Fruit fly (Drosophila melanogaster) whole organism, embryonic: ENCODE measurements around the gene Chmp1.

Experiments used
- Antp ChIP-seq: fragments of 200-800 bp; sonication (Bioruptor generic); optimal IDR thresholded peaks from 3 replicates; lab custom pipeline; 2016; ENCODE audit warnings: missing biosample characterization, missing genetic modification characterization
- CG10431 ChIP-seq: fragments of 200-800 bp; sonication (Bioruptor generic); optimal IDR thresholded peaks from 3 replicates; lab custom pipeline; 2018; ENCODE audit warnings: missing biosample characterization, mild to moderate bottlenecking, missing genetic modification characterization
- CG11085 ChIP-seq: fragments of 200-800 bp; sonication (Bioruptor generic); IDR thresholded peaks from 2 replicates; pipeline ENCODE4 v1.3.6; 2022; ENCODE audit warnings: missing biosample characterization, missing genetic modification characterization
- CG11247 ChIP-seq: fragments of 200-800 bp; sonication (Bioruptor generic); IDR thresholded peaks from 2 replicates; pipeline ENCODE4 v1.3.6; 2022; ENCODE audit warnings: missing biosample characterization, missing genetic modification characterization
- CG11560 ChIP-seq: fragments of 200-800 bp; sonication (Bioruptor generic); IDR thresholded peaks from 3 replicates; pipeline ENCODE4 v1.3.6; 2022; ENCODE audit warnings: missing biosample characterization, missing genetic modification characterization
- CG12104 ChIP-seq: fragments of 200-800 bp; sonication (Bioruptor generic); optimal IDR thresholded peaks from 3 replicates; lab custom pipeline; 2016; ENCODE audit warnings: missing biosample characterization, missing genetic modification characterization
- CG12391 ChIP-seq: fragments of 200-800 bp; sonication (Bioruptor generic); optimal IDR thresholded peaks from 3 replicates; lab custom pipeline; 2018; ENCODE audit warnings: missing biosample characterization, mild to moderate bottlenecking, missing genetic modification characterization, moderate library complexity
- CG14667 ChIP-seq: fragments of 200-800 bp; sonication (Bioruptor generic); IDR thresholded peaks from 2 replicates; pipeline ENCODE4 v1.3.6; 2022; ENCODE audit warnings: missing biosample characterization, missing genetic modification characterization
- CG15514 ChIP-seq: fragments of 200-800 bp; sonication (Bioruptor generic); optimal IDR thresholded peaks from 3 replicates; lab custom pipeline; 2017; ENCODE audit warnings: missing biosample characterization, missing genetic modification characterization, mild to moderate bottlenecking, moderate library complexity, missing genetic modification reagents
- CG1602 ChIP-seq: fragments of 200-800 bp; sonication (Bioruptor generic); optimal IDR thresholded peaks from 3 replicates; lab custom pipeline; 2016; ENCODE audit warnings: missing biosample characterization, missing genetic modification characterization
- CG18262 ChIP-seq: fragments of 200-800 bp; optimal IDR thresholded peaks from 3 replicates; lab custom pipeline; 2019; ENCODE audit warnings: missing biosample characterization, mild to moderate bottlenecking, missing genetic modification characterization, moderate library complexity
- CG32532 ChIP-seq: fragments of 200-800 bp; sonication (Bioruptor generic); IDR thresholded peaks from 2 replicates; pipeline ENCODE4 v1.3.6; 2022; ENCODE audit warnings: missing biosample characterization, missing genetic modification characterization
- CG33213 ChIP-seq: fragments of 200-800 bp; sonication (Bioruptor generic); optimal IDR thresholded peaks from 3 replicates; lab custom pipeline; 2016; ENCODE audit warnings: missing biosample characterization, missing genetic modification characterization
- CG3726 ChIP-seq: fragments of 200-800 bp; sonication (Bioruptor generic); IDR thresholded peaks from 3 replicates; pipeline ENCODE4, ENCODE4 v1.3.6; 2022; ENCODE audit warnings: missing biosample characterization, missing genetic modification characterization
- CG3847 ChIP-seq: fragments of 200-800 bp; sonication (Bioruptor generic); IDR thresholded peaks from 2 replicates; pipeline ENCODE4 v1.3.6; 2022; ENCODE audit warnings: missing biosample characterization, missing genetic modification characterization
- CG4707 ChIP-seq: fragments of 200-800 bp; sonication (Bioruptor generic); optimal IDR thresholded peaks from 2 replicates; lab custom pipeline; 2018; ENCODE audit warnings: missing biosample characterization, mild to moderate bottlenecking, missing genetic modification characterization, moderate library complexity
- CG4820 ChIP-seq: fragments of 200-800 bp; sonication (Bioruptor generic); optimal IDR thresholded peaks from 3 replicates; lab custom pipeline; 2016; ENCODE audit warnings: missing biosample characterization, missing genetic modification characterization
- CG5953 ChIP-seq: fragments of 200-800 bp; sonication (Bioruptor generic); IDR thresholded peaks from 2 replicates; pipeline ENCODE4 v1.3.6; 2022; ENCODE audit warnings: missing biosample characterization, missing genetic modification characterization
- CG9609 ChIP-seq: fragments of 200-800 bp; sonication (Bioruptor generic); optimal IDR thresholded peaks from 3 replicates; lab custom pipeline; 2016; ENCODE audit warnings: missing biosample characterization, missing genetic modification characterization
- Dfd ChIP-seq, 2 experiments: fragments of >200 bp; optimal IDR thresholded peaks; 2 replicates each; lab custom pipeline; 2017; ENCODE audit warnings: missing biosample characterization in 2 of 2, missing genetic modification characterization in 2 of 2
- Dip2 ChIP-seq: fragments of 200-800 bp; sonication (Bioruptor generic); IDR thresholded peaks from 2 replicates; pipeline ENCODE4 v1.3.6; 2022; ENCODE audit warnings: missing biosample characterization, missing genetic modification characterization
- Dll ChIP-seq: fragments of 200-800 bp; sonication (Bioruptor generic); IDR thresholded peaks from 4 replicates; pipeline ENCODE4 v1.3.6; 2022; ENCODE audit warnings: missing biosample characterization, missing genetic modification characterization; ENCODE audit not compliant: partially characterized antibody
- Fer1 ChIP-seq: fragments of 200-800 bp; sonication (Bioruptor generic); optimal IDR thresholded peaks from 2 replicates; lab custom pipeline; 2017; ENCODE audit warnings: missing biosample characterization, mild to moderate bottlenecking, missing genetic modification characterization
- Fer3 ChIP-seq: fragments of 200-800 bp; sonication (Bioruptor generic); optimal IDR thresholded peaks from 2 replicates; lab custom pipeline; 2018; ENCODE audit warnings: missing biosample characterization, mild to moderate bottlenecking, missing genetic modification characterization, moderate library complexity
- Hand ChIP-seq: fragments of 200-800 bp; sonication (Bioruptor generic); optimal IDR thresholded peaks from 2 replicates; lab custom pipeline; 2017; ENCODE audit warnings: mild to moderate bottlenecking, missing biosample characterization, missing genetic modification reagents, missing genetic modification characterization
- Kr ChIP-seq: fragments of 200-800 bp; sonication (Bioruptor generic); optimal IDR thresholded peaks from 2 replicates; lab custom pipeline; 2017; ENCODE audit warnings: missing biosample characterization, mild to moderate bottlenecking, missing genetic modification characterization
- Mad ChIP-seq: fragments of 200-800 bp; sonication (Bioruptor generic); optimal IDR thresholded peaks from 2 replicates; lab custom pipeline; 2016; ENCODE audit warnings: missing biosample characterization, missing genetic modification characterization
- NC2β ChIP-seq: fragments of 200-800 bp; sonication (Bioruptor generic); optimal IDR thresholded peaks from 2 replicates; lab custom pipeline; 2016; ENCODE audit warnings: missing biosample characterization, missing genetic modification characterization
- Nf-YB ChIP-seq: fragments of 200-800 bp; sonication (Bioruptor generic); optimal IDR thresholded peaks from 3 replicates; lab custom pipeline; 2019; ENCODE audit warnings: missing biosample characterization, mild to moderate bottlenecking, missing genetic modification characterization, moderate library complexity
- Opbp ChIP-seq: fragments of 200-800 bp; sonication (Bioruptor generic); IDR thresholded peaks from 3 replicates; pipeline ENCODE4 v1.3.6; 2022; ENCODE audit warnings: missing biosample characterization, missing genetic modification characterization; ENCODE audit not compliant: partially characterized antibody
- Sox100B ChIP-seq: fragments of 200-800 bp; sonication (Bioruptor generic); optimal IDR thresholded peaks from 3 replicates; lab custom pipeline; 2018; ENCODE audit warnings: missing biosample characterization, mild to moderate bottlenecking, missing genetic modification characterization
- Sry-β ChIP-seq: fragments of 200-800 bp; sonication (Bioruptor generic); optimal IDR thresholded peaks from 2 replicates; lab custom pipeline; 2018; ENCODE audit warnings: missing biosample characterization, mild to moderate bottlenecking, missing genetic modification characterization, moderate library complexity
- Ssrp ChIP-seq: fragments of 200-800 bp; sonication (Bioruptor generic); optimal IDR thresholded peaks from 2 replicates; lab custom pipeline; 2018; ENCODE audit warnings: missing biosample characterization, mild to moderate bottlenecking, missing genetic modification characterization, moderate library complexity
- cg ChIP-seq: fragments of 200-800 bp; sonication (Bioruptor generic); optimal IDR thresholded peaks from 3 replicates; lab custom pipeline; 2019; ENCODE audit warnings: missing biosample characterization, mild to moderate bottlenecking, missing genetic modification characterization, moderate library complexity
- chif ChIP-seq, 2 experiments: fragments of 200-800 bp; sonication (Bioruptor generic); optimal IDR thresholded peaks; 3 replicates each; lab custom pipeline; 2016; ENCODE audit warnings: missing biosample characterization in 2 of 2, missing genetic modification characterization in 2 of 2
- cwo ChIP-seq: fragments of 200-800 bp; sonication (Bioruptor generic); optimal IDR thresholded peaks from 3 replicates; lab custom pipeline; 2017; ENCODE audit warnings: missing biosample characterization, missing genetic modification characterization, mild to moderate bottlenecking, moderate library complexity, missing genetic modification reagents
- ftz-f1 ChIP-seq: fragments of 200-800 bp; sonication (Bioruptor generic); optimal IDR thresholded peaks from 2 replicates; lab custom pipeline; 2016; ENCODE audit warnings: missing biosample characterization, missing genetic modification characterization
- lab ChIP-seq: fragments of 200-800 bp; sonication (Bioruptor generic); optimal IDR thresholded peaks from 3 replicates; lab custom pipeline; 2017; ENCODE audit warnings: missing biosample characterization, missing genetic modification characterization, mild to moderate bottlenecking, moderate library complexity, missing genetic modification reagents
- lmd ChIP-seq: fragments of 200-800 bp; sonication (Bioruptor generic); IDR thresholded peaks from 2 replicates; pipeline ENCODE4 v1.3.6; 2022; ENCODE audit warnings: missing biosample characterization, missing genetic modification characterization
- maf-S ChIP-seq: fragments of 200-800 bp; sonication (Bioruptor generic); optimal IDR thresholded peaks from 2 replicates; lab custom pipeline; 2016; ENCODE audit warnings: missing biosample characterization, missing genetic modification characterization
- nau ChIP-seq: fragments of 200-800 bp; sonication (Bioruptor generic); optimal IDR thresholded peaks from 3 replicates; lab custom pipeline; 2017; ENCODE audit warnings: missing biosample characterization, mild to moderate bottlenecking, missing genetic modification characterization, missing genetic modification reagents
- nerfin-2 ChIP-seq: fragments of 200-800 bp; sonication (Bioruptor generic); IDR thresholded peaks from 2 replicates; pipeline ENCODE4 v1.3.6; 2022; ENCODE audit warnings: missing biosample characterization, missing genetic modification characterization; ENCODE audit not compliant: partially characterized antibody
- org-1 ChIP-seq: fragments of 200-800 bp; sonication (Bioruptor generic); optimal IDR thresholded peaks from 2 replicates; lab custom pipeline; 2017; ENCODE audit warnings: missing biosample characterization, missing genetic modification characterization
- ranshi ChIP-seq: fragments of 200-800 bp; sonication (Bioruptor generic); IDR thresholded peaks from 2 replicates; pipeline ENCODE4 v1.3.6; 2022; ENCODE audit warnings: missing biosample characterization, missing genetic modification characterization
- row ChIP-seq: fragments of 200-800 bp; sonication (Bioruptor generic); IDR thresholded peaks from 3 replicates; pipeline ENCODE4 v1.3.6; 2022; ENCODE audit warnings: missing biosample characterization, missing genetic modification characterization
- sug ChIP-seq: fragments of 200-800 bp; optimal IDR thresholded peaks from 2 replicates; lab custom pipeline; 2019; ENCODE audit warnings: missing biosample characterization, mild to moderate bottlenecking, missing genetic modification characterization, moderate library complexity
- tup ChIP-seq: fragments of 200-800 bp; sonication (Bioruptor generic); optimal IDR thresholded peaks from 2 replicates; lab custom pipeline; 2016; ENCODE audit warnings: missing biosample characterization, mild to moderate bottlenecking, missing genetic modification characterization, moderate library complexity
- twi ChIP-seq: fragments of 200-800 bp; optimal IDR thresholded peaks from 2 replicates; lab custom pipeline; 2019; ENCODE audit warnings: missing biosample characterization, mild to moderate bottlenecking, missing genetic modification characterization, moderate library complexity
- wek ChIP-seq: fragments of 200-800 bp; sonication (Bioruptor generic); optimal IDR thresholded peaks from 3 replicates; lab custom pipeline; 2018; ENCODE audit warnings: missing biosample characterization, mild to moderate bottlenecking, missing genetic modification characterization, moderate library complexity
- zen2 ChIP-seq: fragments of 200-800 bp; sonication (Bioruptor generic); IDR thresholded peaks from 3 replicates; pipeline ENCODE4 v1.3.6; 2022; ENCODE audit warnings: missing biosample characterization, missing genetic modification characterization; ENCODE audit not compliant: partially characterized antibody

Chmp1 gene

dm6 chr3L:18672203-18672602 is 11.7 kb downstream of the Chmp1 start (continued):
- TF ChIP-seq CG15514 (GFP tag; lab: Kevin White, UChicago) = peak; percentile 96
- TF ChIP-seq CG5953 (GFP tag; lab: Robert Waterston, UW) = no peak
- no peak for TF ChIP-seq CG4707 (GFP tag; lab: Kevin White, UChicago)
- TF ChIP-seq chif (GFP tag; optimal IDR thresholded peaks at IDR 0.05; lab: Kevin White, UChicago) = no peak
- TF ChIP-seq Sox100B (GFP tag; lab: Kevin White, UChicago) = no peak
- TF ChIP-seq CG14667 (GFP tag; lab: Robert Waterston, UW) = no peak
- TF ChIP-seq Sry-β = no peak
- TF ChIP-seq org-1 (GFP tag; lab: Kevin White, UChicago) = no peak
- 0 out of 2 replicates have a peak, but pooled peaks have one; percentile 16 for TF ChIP-seq CG11247 (GFP tag; lab: Robert Waterston, UW)
- TF ChIP-seq Nf-YB (GFP tag; lab: Kevin White, UChicago) = no peak
- TF ChIP-seq Fer3 (tag; lab: Kevin White, UChicago) = peak; percentile 25
- peak; percentile 3 for TF ChIP-seq NC2β (GFP tag; lab: Kevin White, UChicago)
- TF ChIP-seq CG12391 (tag; lab: Kevin White, UChicago) = no peak
- TF ChIP-seq CG3726 (GFP tag; lab: Robert Waterston, UW) = 0 out of 3 replicates have a peak, but pooled peaks have one; percentile 7
- TF ChIP-seq CG4820 (GFP tag; lab: Kevin White, UChicago) = no peak
- TF ChIP-seq nerfin-2 (GFP tag; lab: Robert Waterston, UW) = no peak
- no peak for TF ChIP-seq CG12104 (GFP tag; lab: Kevin White, UChicago)
- TF ChIP-seq Dfd (GFP tag; optimal IDR thresholded peaks at IDR 0.05; lab: Kevin White, UChicago) = no peak
- TF ChIP-seq lmd (GFP tag; lab: Robert Waterston, UW) = no peak
- no peak for TF ChIP-seq CG18262 (tag; lab: Kevin White, UChicago)
- 0 out of 3 replicates have a peak, but pooled peaks have one; percentile 31 for TF ChIP-seq Opbp (GFP tag; lab: Robert Waterston, UW)
- TF ChIP-seq Hand = no peak
- peak; percentile 42; the same call in 1 of the 2 replicates for TF ChIP-seq CG32532
- no peak for TF ChIP-seq CG11085 (GFP tag; lab: Robert Waterston, UW)
- peak; percentile 9 for TF ChIP-seq sug (tag; lab: Kevin White, UChicago)
- TF ChIP-seq Dip2 (GFP tag; lab: Robert Waterston, UW) = no peak
- TF ChIP-seq row (GFP tag; lab: Robert Waterston, UW) = peak; percentile 46; the same call in 2 of the 3 replicates
- TF ChIP-seq wek (GFP tag; lab: Kevin White, UChicago) = no peak
- no peak for TF ChIP-seq nau (GFP tag; lab: Kevin White, UChicago)
- no peak for TF ChIP-seq cwo (GFP tag; lab: Kevin White, UChicago)
- TF ChIP-seq maf-S (GFP tag; lab: Kevin White, UChicago) = no peak
- 0 out of 2 replicates have a peak, but pooled peaks have one; percentile 6 for TF ChIP-seq ranshi
- TF ChIP-seq CG11560 (tag; lab: Robert Waterston, UW) = no peak
- TF ChIP-seq Antp (GFP tag; lab: Kevin White, UChicago) = peak; percentile 41
- TF ChIP-seq Ssrp = no peak
- peak; percentile 51 for TF ChIP-seq ftz-f1
- TF ChIP-seq CG9609 (GFP tag; lab: Kevin White, UChicago) = no peak
- peak; percentile 61 for TF ChIP-seq CG3847 (GFP tag; lab: Robert Waterston, UW)
- no peak for TF ChIP-seq twi (tag; lab: Kevin White, UChicago)
- peak; percentile 14 for TF ChIP-seq CG33213
- TF ChIP-seq Mad (GFP tag; lab: Kevin White, UChicago) = no peak
- TF ChIP-seq cg (GFP tag; lab: Kevin White, UChicago) = no peak
- peak; percentile 43; the same call in 1 of the 4 replicates for TF ChIP-seq Dll (GFP tag; lab: Robert Waterston, UW)
- no peak for TF ChIP-seq CG10431 (GFP tag; lab: Kevin White, UChicago)
- TF ChIP-seq zen2 (GFP tag; lab: Robert Waterston, UW) = no peak
- peak; percentile 19 for TF ChIP-seq Fer1 (GFP tag; lab: Kevin White, UChicago)
- TF ChIP-seq CG1602 (GFP tag; lab: Kevin White, UChicago) = no peak
- TF ChIP-seq Kr (GFP tag; lab: Kevin White, UChicago) = peak; percentile 48
- no peak for TF ChIP-seq lab (GFP tag; lab: Kevin White, UChicago)
- no peak for TF ChIP-seq tup
